Fruit fly (Drosophila melanogaster) whole organism, embryonic: ENCODE data around the gene CG13894.

ENCODE experiments used
- BtbVII ChIP-seq: fragments of 200-800 bp; sonication (Bioruptor generic); optimal IDR thresholded peaks from 3 replicates; lab custom pipeline; 2017; ENCODE audit warnings: missing biosample characterization, mild to moderate bottlenecking, missing genetic modification characterization
- CG1024 ChIP-seq: fragments of 200-800 bp; sonication (Bioruptor generic); IDR thresholded peaks from 2 replicates; pipeline ENCODE4 v1.3.6; 2022; ENCODE audit warnings: missing biosample characterization, missing genetic modification characterization
- CG1233 ChIP-seq: fragments of 200-800 bp; sonication (Bioruptor generic); optimal IDR thresholded peaks from 4 replicates; lab custom pipeline; 2018; ENCODE audit warnings: missing biosample characterization, mild to moderate bottlenecking, missing genetic modification characterization
- CG12391 ChIP-seq: fragments of 200-800 bp; sonication (Bioruptor generic); optimal IDR thresholded peaks from 3 replicates; lab custom pipeline; 2018; ENCODE audit warnings: missing biosample characterization, mild to moderate bottlenecking, missing genetic modification characterization, moderate library complexity
- CG13287 ChIP-seq: fragments of 200-800 bp; sonication (Bioruptor generic); IDR thresholded peaks from 2 replicates; pipeline ENCODE4 v1.3.6; 2022; ENCODE audit warnings: missing biosample characterization, missing genetic modification characterization; ENCODE audit not compliant: partially characterized antibody
- CG1602 ChIP-seq: fragments of 200-800 bp; sonication (Bioruptor generic); optimal IDR thresholded peaks from 3 replicates; lab custom pipeline; 2016; ENCODE audit warnings: missing biosample characterization, missing genetic modification characterization
- CG2678 ChIP-seq: fragments of 200-800 bp; sonication (Bioruptor generic); optimal IDR thresholded peaks from 3 replicates; lab custom pipeline; 2019; ENCODE audit warnings: missing biosample characterization, mild to moderate bottlenecking, missing genetic modification characterization, moderate library complexity
- CG32532 ChIP-seq: fragments of 200-800 bp; sonication (Bioruptor generic); IDR thresholded peaks from 2 replicates; pipeline ENCODE4 v1.3.6; 2022; ENCODE audit warnings: missing biosample characterization, missing genetic modification characterization
- CG3407 ChIP-seq: fragments of 200-800 bp; sonication (Bioruptor generic); optimal IDR thresholded peaks from 2 replicates; lab custom pipeline; 2018; ENCODE audit warnings: missing biosample characterization, mild to moderate bottlenecking, missing genetic modification characterization
- CG6175 ChIP-seq: fragments of 200-800 bp; sonication (Bioruptor generic); IDR thresholded peaks from 3 replicates; pipeline ENCODE4 v1.3.6; 2022; ENCODE audit warnings: missing biosample characterization, missing genetic modification characterization
- CG6254 ChIP-seq: fragments of 200-800 bp; sonication (Bioruptor generic); optimal IDR thresholded peaks from 3 replicates; lab custom pipeline; 2017; ENCODE audit warnings: mild to moderate bottlenecking, missing biosample characterization, missing genetic modification reagents, missing genetic modification characterization
- CG7963 ChIP-seq: fragments of 200-800 bp; sonication (Bioruptor generic); IDR thresholded peaks from 3 replicates; pipeline ENCODE4 v1.3.6; 2022; ENCODE audit warnings: missing biosample characterization, missing genetic modification characterization; ENCODE audit not compliant: partially characterized antibody
- CG8089 ChIP-seq: fragments of 200-800 bp; sonication (Bioruptor generic); optimal IDR thresholded peaks from 3 replicates; lab custom pipeline; 2016; ENCODE audit warnings: missing biosample characterization, missing genetic modification characterization
- CG8359 ChIP-seq: fragments of 200-800 bp; sonication (Bioruptor generic); optimal IDR thresholded peaks from 2 replicates; lab custom pipeline; 2017; ENCODE audit warnings: missing biosample characterization, mild to moderate bottlenecking, missing genetic modification characterization, borderline replicate concordance
- CG9215 ChIP-seq: fragments of 200-800 bp; sonication (Bioruptor generic); IDR thresholded peaks from 2 replicates; pipeline ENCODE4 v1.3.6; 2022; ENCODE audit warnings: missing biosample characterization, missing genetic modification characterization
- D19A ChIP-seq: fragments of 200-800 bp; optimal IDR thresholded peaks from 3 replicates; lab custom pipeline; 2019; ENCODE audit warnings: missing biosample characterization, mild to moderate bottlenecking, missing genetic modification characterization, moderate library complexity
- D19B ChIP-seq: fragments of 200-800 bp; sonication (Bioruptor generic); optimal IDR thresholded peaks from 2 replicates; lab custom pipeline; 2017; ENCODE audit warnings: missing biosample characterization, mild to moderate bottlenecking, missing genetic modification characterization
- Dip3 ChIP-seq: fragments of 200-800 bp; sonication (Bioruptor generic); optimal IDR thresholded peaks from 3 replicates; lab custom pipeline; 2016; ENCODE audit warnings: missing biosample characterization, missing genetic modification characterization
- E2f2 ChIP-seq: fragments of 200-800 bp; sonication (Bioruptor generic); IDR thresholded peaks from 2 replicates; pipeline ENCODE4 v1.3.6; 2022; ENCODE audit warnings: missing biosample characterization, missing genetic modification characterization
- Fer1 ChIP-seq: fragments of 200-800 bp; sonication (Bioruptor generic); optimal IDR thresholded peaks from 2 replicates; lab custom pipeline; 2017; ENCODE audit warnings: missing biosample characterization, mild to moderate bottlenecking, missing genetic modification characterization
- Hey ChIP-seq: fragments of 200-800 bp; sonication (Bioruptor generic); optimal IDR thresholded peaks from 3 replicates; lab custom pipeline; 2018; ENCODE audit warnings: missing biosample characterization, mild to moderate bottlenecking, missing genetic modification characterization
- Hr3 ChIP-seq: fragments of 200-800 bp; sonication (Bioruptor generic); optimal IDR thresholded peaks from 3 replicates; lab custom pipeline; 2016; ENCODE audit warnings: missing biosample characterization, missing genetic modification characterization
- Ravus ChIP-seq: fragments of 200-800 bp; sonication (Bioruptor generic); IDR thresholded peaks from 2 replicates; pipeline ENCODE4 v1.3.6; 2022; ENCODE audit warnings: missing biosample characterization, missing genetic modification characterization
- Xrp1 ChIP-seq: fragments of 200-800 bp; sonication (Bioruptor generic); IDR thresholded peaks from 2 replicates; pipeline ENCODE4 v1.3.6; 2022; ENCODE audit warnings: missing biosample characterization, missing genetic modification characterization
- bbx ChIP-seq: fragments of 200-800 bp; sonication (Bioruptor generic); IDR thresholded peaks from 2 replicates; pipeline ENCODE4 v1.3.6; 2022; ENCODE audit warnings: missing biosample characterization, missing genetic modification characterization; ENCODE audit not compliant: partially characterized antibody
- bcd ChIP-seq: fragments of 200-800 bp; sonication (Bioruptor generic); optimal IDR thresholded peaks from 2 replicates; lab custom pipeline; 2017; ENCODE audit warnings: missing biosample characterization, mild to moderate bottlenecking, missing genetic modification characterization
- cas ChIP-seq: fragments of 200-800 bp; sonication (Bioruptor generic); IDR thresholded peaks from 2 replicates; pipeline ENCODE4 v1.3.6; 2022; ENCODE audit warnings: missing biosample characterization, missing genetic modification characterization
- ci ChIP-seq: fragments of 200-800 bp; sonication (Bioruptor generic); IDR thresholded peaks from 3 replicates; pipeline ENCODE4 v1.3.6; 2022; ENCODE audit warnings: missing biosample characterization, missing genetic modification characterization
- dati ChIP-seq: fragments of 200-800 bp; sonication (Bioruptor generic); IDR thresholded peaks from 2 replicates; pipeline ENCODE4 v1.3.6; 2022; ENCODE audit warnings: missing biosample characterization, missing genetic modification characterization
- dmrt99B ChIP-seq: fragments of 200-800 bp; sonication (Bioruptor generic); optimal IDR thresholded peaks from 2 replicates; lab custom pipeline; 2018; ENCODE audit warnings: missing biosample characterization, mild to moderate bottlenecking, missing genetic modification characterization, moderate library complexity
- exex ChIP-seq: fragments of 200-800 bp; sonication (Bioruptor generic); optimal IDR thresholded peaks from 4 replicates; lab custom pipeline; 2018; ENCODE audit warnings: missing biosample characterization, mild to moderate bottlenecking, missing genetic modification characterization, moderate library complexity
- fd3F ChIP-seq: fragments of 200-800 bp; sonication (Bioruptor generic); optimal IDR thresholded peaks from 2 replicates; lab custom pipeline; 2018; ENCODE audit warnings: missing biosample characterization, mild to moderate bottlenecking, missing genetic modification characterization, moderate library complexity
- gsb-n ChIP-seq: fragments of 200-800 bp; sonication (Bioruptor generic); optimal IDR thresholded peaks from 3 replicates; lab custom pipeline; 2018; ENCODE audit warnings: missing biosample characterization, mild to moderate bottlenecking, missing genetic modification characterization
- lov ChIP-seq, 2 experiments: fragments of 200-800 bp in 1 of 2; fragments of >200 bp in 1 of 2; sonication (Bioruptor generic) in 1 of 2; IDR thresholded peaks in 1 of 2; optimal IDR thresholded peaks in 1 of 2; 2 replicates in 1 of 2; 3 replicates in 1 of 2; pipeline versions ENCODE4 v1.3.6 to Lab custom; 2017 to 2022; ENCODE audit warnings: missing biosample characterization in 1 of 2, missing genetic modification characterization in 1 of 2
- mam ChIP-seq: fragments of 200-800 bp; sonication (Bioruptor generic); optimal IDR thresholded peaks from 3 replicates; lab custom pipeline; 2016; ENCODE audit warnings: missing biosample characterization, missing genetic modification characterization
- nerfin-1 ChIP-seq: fragments of 200-800 bp; sonication (Bioruptor generic); optimal IDR thresholded peaks from 3 replicates; lab custom pipeline; 2019; ENCODE audit warnings: missing biosample characterization, mild to moderate bottlenecking, missing genetic modification characterization, moderate library complexity
- p53 ChIP-seq: fragments of 200-800 bp; sonication (Bioruptor generic); optimal IDR thresholded peaks from 2 replicates; lab custom pipeline; 2016; ENCODE audit warnings: missing biosample characterization, missing genetic modification characterization
- pros ChIP-seq: fragments of 200-800 bp; sonication (Bioruptor generic); optimal IDR thresholded peaks from 3 replicates; lab custom pipeline; 2019; ENCODE audit warnings: missing biosample characterization, mild to moderate bottlenecking, missing genetic modification characterization, moderate library complexity
- pzg ChIP-seq: fragments of 200-800 bp; sonication (Bioruptor generic); optimal IDR thresholded peaks from 3 replicates; lab custom pipeline; 2018; ENCODE audit warnings: missing biosample characterization, mild to moderate bottlenecking, missing genetic modification characterization, moderate library complexity
- repo ChIP-seq: fragments of 200-800 bp; sonication (Bioruptor generic); optimal IDR thresholded peaks from 2 replicates; lab custom pipeline; 2016; ENCODE audit warnings: missing biosample characterization, missing genetic modification characterization
- sens ChIP-seq: fragments of 200-800 bp; sonication (Bioruptor generic); peaks from one replicate; lab custom pipeline; 2016; ENCODE audit warnings: missing biosample characterization, missing genetic modification characterization
- seq ChIP-seq: fragments of 200-800 bp; sonication (Bioruptor generic); IDR thresholded peaks from 2 replicates; pipeline ENCODE4 v1.3.6; 2022; ENCODE audit warnings: missing biosample characterization, missing genetic modification characterization
- sob ChIP-seq: fragments of 200-800 bp; sonication (Bioruptor generic); IDR thresholded peaks from 2 replicates; pipeline ENCODE4 v1.3.6; 2022; ENCODE audit warnings: missing biosample characterization, missing genetic modification characterization
- stc ChIP-seq: fragments of 200-800 bp; sonication (Bioruptor generic); IDR thresholded peaks from 2 replicates; pipeline ENCODE4 v1.3.6; 2022; ENCODE audit warnings: missing biosample characterization, missing genetic modification characterization
- tna ChIP-seq: fragments of 200-800 bp; sonication (Bioruptor generic); IDR thresholded peaks from 2 replicates; pipeline ENCODE4 v1.3.6; 2022; ENCODE audit warnings: missing biosample characterization, missing genetic modification characterization; ENCODE audit not compliant: partially characterized antibody
- unc-4 ChIP-seq: fragments of 200-800 bp; sonication (Bioruptor generic); IDR thresholded peaks from 2 replicates; pipeline ENCODE4 v1.3.6; 2022; ENCODE audit warnings: missing biosample characterization, missing genetic modification characterization; ENCODE audit not compliant: partially characterized antibody
- wdn ChIP-seq: fragments of 200-800 bp; sonication (Bioruptor generic); IDR thresholded peaks from 2 replicates; pipeline ENCODE4 v1.3.6; 2022; ENCODE audit warnings: missing biosample characterization, missing genetic modification characterization

CG13894 gene

DNA sequence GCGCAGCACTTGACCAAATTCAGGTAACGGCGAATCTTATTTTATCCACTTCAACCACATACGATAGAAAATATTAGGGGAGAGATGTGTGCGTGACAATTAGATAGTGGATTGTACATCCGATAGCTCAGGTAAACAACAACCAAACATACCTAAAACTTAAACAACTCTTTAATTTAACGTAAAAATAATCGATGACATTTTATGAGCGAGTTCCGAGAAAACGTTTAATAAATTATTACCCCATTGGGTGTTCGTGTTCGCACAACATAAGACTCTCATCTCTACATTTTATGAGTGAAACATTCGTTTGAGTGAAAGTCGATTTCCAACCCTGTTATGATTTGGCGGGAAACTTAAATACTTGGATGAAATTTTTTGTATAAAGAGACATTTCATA lies 18.7 kb downstream of the CG13894 start, which contains the start of gene CG17129 (continued):
- TF ChIP-seq p53 (GFP tag; lab: Kevin White, UChicago) = no peak
- TF ChIP-seq CG8359 (GFP tag; lab: Kevin White, UChicago) = no peak
- TF ChIP-seq tna = peak; percentile 75
- no peak for TF ChIP-seq CG6254
- peak; percentile 89 for TF ChIP-seq CG7963 (GFP tag; lab: Robert Waterston, UW)
- TF ChIP-seq pzg (GFP tag; lab: Kevin White, UChicago) = peak; percentile 66
- no peak for TF ChIP-seq D19B (GFP tag; lab: Kevin White, UChicago)
- no peak for TF ChIP-seq exex (tag; lab: Kevin White, UChicago)
- TF ChIP-seq Dip3 = peak; percentile 77
- TF ChIP-seq unc-4 (GFP tag; lab: Robert Waterston, UW) = peak; percentile 95
- TF ChIP-seq CG8089 = peak; percentile 75
- peak; percentile 92 for TF ChIP-seq mam (GFP tag; lab: Kevin White, UChicago)
- no peak for TF ChIP-seq wdn
- TF ChIP-seq Hr3 (GFP tag; lab: Kevin White, UChicago) = peak; percentile 68
- TF ChIP-seq CG3407 (GFP tag; lab: Kevin White, UChicago) = peak; percentile 37
- peak; percentile 39; the same call in 1 of the 2 replicates for TF ChIP-seq CG1024 (GFP tag; lab: Robert Waterston, UW)
- TF ChIP-seq D19A = peak; percentile 40
- no peak for TF ChIP-seq dati (GFP tag; lab: Robert Waterston, UW)
- peak; percentile 84 for TF ChIP-seq stc (GFP tag; lab: Robert Waterston, UW)
- TF ChIP-seq bcd (GFP tag; lab: Kevin White, UChicago) = peak; percentile 54
- TF ChIP-seq Fer1 (GFP tag; lab: Kevin White, UChicago) = no peak
- TF ChIP-seq bbx = peak; percentile 90
- peak; percentile 75 for TF ChIP-seq CG9215 (GFP tag; lab: Robert Waterston, UW)
- peak; percentile 57 for TF ChIP-seq CG1602 (GFP tag; lab: Kevin White, UChicago)
- TF ChIP-seq repo (GFP tag; lab: Kevin White, UChicago) = peak; percentile 31
- TF ChIP-seq CG1233 (GFP tag; lab: Kevin White, UChicago) = peak; percentile 65
- TF ChIP-seq CG6175 (GFP tag; lab: Robert Waterston, UW) = 0 out of 3 replicates have a peak, but pooled peaks have one; percentile 57
- TF ChIP-seq fd3F = peak; percentile 62
- TF ChIP-seq dmrt99B = peak; percentile 63
- peak; percentile 74 for TF ChIP-seq CG32532
- peak; percentile 88 for TF ChIP-seq sob (GFP tag; lab: Robert Waterston, UW)
- TF ChIP-seq CG12391 (tag; lab: Kevin White, UChicago) = peak; percentile 84
- peak; percentile 99 for TF ChIP-seq CG13287
- TF ChIP-seq Xrp1 (GFP tag; lab: Robert Waterston, UW) = peak; percentile 87

dm6 chr3L:675856-676255 lies 23.1 kb downstream of the CG13894 start:
- TF ChIP-seq gsb-n (peak; percentile 57), seq (GFP tag; lab: Robert Waterston, UW) (peak; percentile 37; the same call in 1 of the 2 replicates), ci (no peak), Ravus (no peak), lov (optimal IDR thresholded peaks at IDR 0.05; lab: Kevin White, UChicago) (no peak), lov (GFP tag; IDR thresholded peaks at IDR 0.05; lab: Robert Waterston, UW) (0 out of 3 replicates have a peak, but pooled peaks have one; percentile 25), cas (GFP tag; lab: Robert Waterston, UW) (no peak), sens (GFP tag; lab: Kevin White, UChicago) (peak; percentile 41), E2f2 (GFP tag; lab: Robert Waterston, UW) (no peak), CG2678 (no peak), Hey (tag; lab: Kevin White, UChicago) (peak; percentile 45), nerfin-1 (tag; lab: Kevin White, UChicago) (peak; percentile 65), pros (GFP tag; lab: Kevin White, UChicago) (peak; percentile 81), BtbVII (no peak)
